Fruit fly (Drosophila melanogaster): ENCODE results near the gene Sap-r.
A peak's percentile ranks its signal among the peaks of the same experiment; 100 is the strongest.

DNA sequence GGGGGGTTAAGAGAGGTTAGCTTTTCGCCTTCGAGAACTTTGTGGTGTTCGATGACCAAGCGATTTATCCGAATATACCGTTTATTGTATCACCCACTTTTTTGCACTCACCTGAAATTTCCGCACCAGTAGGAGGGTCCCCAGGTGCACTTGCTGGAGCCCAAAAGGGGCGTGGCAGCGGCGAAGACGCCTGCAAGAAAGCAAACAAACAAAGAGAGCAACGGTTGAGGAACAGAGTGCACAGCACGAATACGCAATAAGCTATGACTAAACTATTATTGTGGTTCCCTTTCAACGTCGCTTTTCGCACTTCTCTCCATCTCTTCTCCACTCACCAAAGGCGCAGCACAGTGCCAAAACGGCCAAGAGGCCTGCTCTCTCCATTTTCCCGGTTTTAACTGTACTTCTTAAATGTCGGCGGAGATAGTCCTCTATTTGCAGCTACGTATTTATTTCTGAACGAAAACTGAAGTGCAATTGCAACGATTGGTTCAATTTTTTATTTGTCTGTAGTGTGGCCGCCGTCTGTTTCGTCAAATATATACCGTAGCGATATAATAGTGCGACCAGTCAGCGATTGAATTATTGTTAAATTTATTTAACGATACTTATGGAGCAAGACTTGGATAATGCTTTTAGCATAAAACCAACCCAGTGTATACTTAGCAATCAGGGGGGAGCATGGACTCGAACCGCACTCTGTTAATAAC lies at the start of gene Sap-r:
- TF ChIP-seq foxo (GFP tag; optimal IDR thresholded peaks at IDR 0.05) (no peak), woc (GFP tag; optimal IDR thresholded peaks at IDR 0.05) (no peak), h (GFP tag; optimal IDR thresholded peaks at IDR 0.05) (peak; percentile 43), N (GFP tag; optimal IDR thresholded peaks at IDR 0.05) (no peak), Hr78 (GFP tag; optimal IDR thresholded peaks at IDR 0.05) (no peak), dsf (GFP tag; optimal IDR thresholded peaks at IDR 0.05; ENCODE audit: borderline replicate concordance) (no peak), pan (optimal IDR thresholded peaks at IDR 0.05) (no peak), sv (GFP tag; optimal IDR thresholded peaks at IDR 0.05) (no peak), usp (GFP tag; optimal IDR thresholded peaks at IDR 0.05) (no peak)

Data from whole organism, wandering third instar larva.